Worm (Caenorhabditis elegans): ENCODE data around the gene C14C6.6.

ce11 chrV:497399-497798 is 50.5 kb downstream of the C14C6.6 start, which contains the start of gene T01G6.1:
- no peak for TF ChIP-seq nhr-12 (tag; optimal IDR thresholded peaks at IDR 0.05)
- no peak for TF ChIP-seq pha-4 (tag; optimal IDR thresholded peaks at IDR 0.05)
- TF ChIP-seq elt-3 (tag; optimal IDR thresholded peaks at IDR 0.05), result no peak
- no peak for TF ChIP-seq lsy-2 (tag; optimal IDR thresholded peaks at IDR 0.05)
- TF ChIP-seq unc-39 (tag; optimal IDR thresholded peaks at IDR 0.05), result no peak
- no peak for TF ChIP-seq snpc-4 (tag; optimal IDR thresholded peaks at IDR 0.05)
- TF ChIP-seq ztf-11 (tag; optimal IDR thresholded peaks at IDR 0.05), result no peak

Measured in whole organism, mixed stage, embryonic.